Fruit fly (Drosophila melanogaster): ENCODE measurements around the gene SmE.

SmE gene

dm6 chr2L:7899949-7900348 lies 14.7 kb upstream of the SmE start (continued):
- peak; percentile 98 for TF ChIP-seq CG32006 (GFP tag; optimal IDR thresholded peaks at IDR 0.05)
- peak; percentile 97 for TF ChIP-seq fd59A (GFP tag; optimal IDR thresholded peaks at IDR 0.05)
- TF ChIP-seq Ets21C (GFP tag; optimal IDR thresholded peaks at IDR 0.05): peak; percentile 74
- peak; percentile 83 for TF ChIP-seq Hr39 (GFP tag; optimal IDR thresholded peaks at IDR 0.05)
- TF ChIP-seq svp (GFP tag): peak; percentile 97
- peak; percentile 96 for TF ChIP-seq dac (GFP tag; optimal IDR thresholded peaks at IDR 0.05)
- TF ChIP-seq fd85E (GFP tag; optimal IDR thresholded peaks at IDR 0.05): peak; percentile 86
- peak; percentile 93 for TF ChIP-seq CG6792 (GFP tag; optimal IDR thresholded peaks at IDR 0.05)
- peak; percentile 91 for TF ChIP-seq CG8632 (GFP tag; optimal IDR thresholded peaks at IDR 0.05)
- TF ChIP-seq Sox14 (GFP tag; optimal IDR thresholded peaks at IDR 0.05): peak; percentile 95
- TF ChIP-seq CG3919 (GFP tag; optimal IDR thresholded peaks at IDR 0.05): peak; percentile 97
- peak; percentile 95 to 96 for TF ChIP-seq ss (GFP tag; optimal IDR thresholded peaks at IDR 0.05)
- peak; percentile 35 for TF ChIP-seq Hr38 (GFP tag; optimal IDR thresholded peaks at IDR 0.05)
- peak; percentile 89 for TF ChIP-seq cyc (GFP tag; optimal IDR thresholded peaks at IDR 0.05)
- peak; percentile 95 for TF ChIP-seq pdm3 (GFP tag; optimal IDR thresholded peaks at IDR 0.05)
- TF ChIP-seq Blimp-1 (GFP tag; optimal IDR thresholded peaks at IDR 0.05): peak; percentile 61
- TF ChIP-seq salr (GFP tag; optimal IDR thresholded peaks at IDR 0.05): peak; percentile 93 to 95
- TF ChIP-seq eg (GFP tag; IDR thresholded peaks at IDR 0.05): peak; percentile 97
- peak; percentile 63 for TF ChIP-seq vri (GFP tag; optimal IDR thresholded peaks at IDR 0.05)
- peak; percentile 88 for TF ChIP-seq Gug (GFP tag; IDR thresholded peaks at IDR 0.05)
- TF ChIP-seq Eip75B (GFP tag; optimal IDR thresholded peaks at IDR 0.05): peak; percentile 95
- TF ChIP-seq topi (GFP tag; optimal IDR thresholded peaks at IDR 0.05): peak; percentile 91
- TF ChIP-seq Sox15 (GFP tag; optimal IDR thresholded peaks at IDR 0.05): peak; percentile 84
- peak; percentile 89 for TF ChIP-seq CG16779 (tag; optimal IDR thresholded peaks at IDR 0.05)
- peak; percentile 95 for TF ChIP-seq CG4318 (GFP tag; optimal IDR thresholded peaks at IDR 0.05)
- peak; percentile 96 for TF ChIP-seq achi (GFP tag; optimal IDR thresholded peaks at IDR 0.05)
- peak; percentile 96 for TF ChIP-seq CG10669 (GFP tag; optimal IDR thresholded peaks at IDR 0.05)

dm6 chr2L:7899108-7899507 lies 13.9 kb upstream of the SmE start:
- TF ChIP-seq eg (GFP tag; IDR thresholded peaks at IDR 0.05) (peak; percentile 83), svp (GFP tag) (peak; percentile 60), fd85E (GFP tag; optimal IDR thresholded peaks at IDR 0.05) (no peak), CG11762 (GFP tag; optimal IDR thresholded peaks at IDR 0.05; ENCODE audit: insufficient read depth) (peak; percentile 7), CG8319 (GFP tag; optimal IDR thresholded peaks at IDR 0.05) (no peak), esn (GFP tag; optimal IDR thresholded peaks at IDR 0.05) (no peak), Sox14 (GFP tag; optimal IDR thresholded peaks at IDR 0.05) (peak; percentile 55), dsx (GFP tag; optimal IDR thresholded peaks at IDR 0.05; ENCODE audit: poor library complexity, severe bottlenecking) (peak; percentile 63), fd59A (GFP tag; optimal IDR thresholded peaks at IDR 0.05) (peak; percentile 61), CG31627 (GFP tag; optimal IDR thresholded peaks at IDR 0.05) (no peak), CG6276 (GFP tag; optimal IDR thresholded peaks at IDR 0.05) (peak; percentile 20), CG9139 (GFP tag; optimal IDR thresholded peaks at IDR 0.05) (no peak), dac (GFP tag; optimal IDR thresholded peaks at IDR 0.05) (peak; percentile 54), spab (GFP tag; optimal IDR thresholded peaks at IDR 0.05) (peak; percentile 27), achi (GFP tag; optimal IDR thresholded peaks at IDR 0.05) (peak; percentile 33), CG32006 (GFP tag; optimal IDR thresholded peaks at IDR 0.05) (peak; percentile 71), acj6 (GFP tag; optimal IDR thresholded peaks at IDR 0.05) (peak; percentile 57), CG15336 (GFP tag; IDR thresholded peaks at IDR 0.05) (peak; percentile 82), CG11294 (GFP tag; IDR thresholded peaks at IDR 0.05) (peak; percentile 27; the same call in 1 of the 2 replicates), CG11902 (GFP tag; optimal IDR thresholded peaks at IDR 0.05) (peak; percentile 16), vri (GFP tag; optimal IDR thresholded peaks at IDR 0.05) (no peak), ss (GFP tag; optimal IDR thresholded peaks at IDR 0.05) (peak in 1 of 2 experiments; percentile 26), CG6792 (GFP tag; optimal IDR thresholded peaks at IDR 0.05) (peak; percentile 34), Lpt (GFP tag; optimal IDR thresholded peaks at IDR 0.05) (peak; percentile 67), Blimp-1 (GFP tag; optimal IDR thresholded peaks at IDR 0.05) (no peak), Gug (GFP tag; IDR thresholded peaks at IDR 0.05) (peak; percentile 61), CG3919 (GFP tag; optimal IDR thresholded peaks at IDR 0.05) (peak; percentile 58), Smox (GFP tag; optimal IDR thresholded peaks at IDR 0.05) (no peak), Ets96B (tag; optimal IDR thresholded peaks at IDR 0.05) (peak; percentile 79), salr (GFP tag; optimal IDR thresholded peaks at IDR 0.05) (peak; percentile 52 to 79), Sox102F (GFP tag; optimal IDR thresholded peaks at IDR 0.05) (no peak), Hr4 (GFP tag; optimal IDR thresholded peaks at IDR 0.05) (peak; percentile 74), CG8632 (GFP tag; optimal IDR thresholded peaks at IDR 0.05) (peak; percentile 9), CG16779 (tag; optimal IDR thresholded peaks at IDR 0.05) (peak; percentile 38), OdsH (GFP tag; optimal IDR thresholded peaks at IDR 0.05) (peak; percentile 56), Eip78C (GFP tag) (peak; percentile 92), CG10631 (GFP tag; optimal IDR thresholded peaks at IDR 0.05) (peak; percentile 70), Ets21C (GFP tag; optimal IDR thresholded peaks at IDR 0.05) (no peak), lz (GFP tag; optimal IDR thresholded peaks at IDR 0.05) (no peak)
